Worm (Caenorhabditis elegans) whole organism, late embryonic: ENCODE data around the gene ZK105.5.

Experiments used
- F13H6.1 ChIP-seq: sonication (generic microtip); optimal IDR thresholded peaks from 2 replicates; lab custom pipeline; 2016; ENCODE audit warnings: missing genetic modification characterization, missing compliant biosample characterization
- T23F11.4 ChIP-seq: fragments of 200-800 bp; sonication (Bioruptor generic); optimal IDR thresholded peaks from 2 replicates; lab custom pipeline; 2018; ENCODE audit warnings: mild to moderate bottlenecking, missing genetic modification characterization, missing compliant biosample characterization
- Y22D7AL.16 ChIP-seq: sonication (generic microtip); optimal IDR thresholded peaks from 2 replicates; lab custom pipeline; 2016; ENCODE audit warnings: missing genetic modification characterization, missing compliant biosample characterization
- ama-1 ChIP-seq: fragments of 150-350 bp; optimal IDR thresholded peaks from 2 replicates; lab custom pipeline; 2014
- ceh-14 ChIP-seq: sonication (generic microtip); optimal IDR thresholded peaks from 2 replicates; lab custom pipeline; 2016; ENCODE audit warnings: missing genotype, missing genetic modification characterization, missing compliant biosample characterization
- ceh-18 ChIP-seq: sonication (generic microtip); optimal IDR thresholded peaks from 2 replicates; lab custom pipeline; 2016; ENCODE audit warnings: missing genetic modification characterization, missing compliant biosample characterization
- ceh-24 ChIP-seq: sonication (generic microtip); optimal IDR thresholded peaks from 2 replicates; lab custom pipeline; 2016; ENCODE audit warnings: mild to moderate bottlenecking, missing genetic modification characterization, missing compliant biosample characterization
- ceh-30 ChIP-seq: fragments of 150-350 bp; optimal IDR thresholded peaks from 2 replicates; lab custom pipeline; 2014; ENCODE audit warnings: missing biosample characterization, missing genetic modification characterization
- ceh-31 ChIP-seq: sonication (generic microtip); optimal IDR thresholded peaks from 2 replicates; lab custom pipeline; 2016; ENCODE audit warnings: missing genetic modification characterization, missing compliant biosample characterization
- ceh-45 ChIP-seq: fragments of 200-800 bp; sonication (Bioruptor generic); IDR thresholded peaks from 2 replicates; pipeline ENCODE4 v1.3.6; 2022; ENCODE audit warnings: missing genetic modification reagents, missing genetic modification characterization, missing compliant biosample characterization
- ceh-9 ChIP-seq: sonication (generic microtip); optimal IDR thresholded peaks from 2 replicates; lab custom pipeline; 2016; ENCODE audit warnings: mild to moderate bottlenecking, missing genetic modification characterization, inconsistent platforms, missing compliant biosample characterization
- che-1 ChIP-seq: sonication (generic microtip); optimal IDR thresholded peaks from 2 replicates; lab custom pipeline; 2016; ENCODE audit warnings: mild to moderate bottlenecking, missing genetic modification characterization, missing compliant biosample characterization
- dve-1 ChIP-seq: sonication (generic microtip); optimal IDR thresholded peaks from 2 replicates; lab custom pipeline; 2017; ENCODE audit warnings: antibody characterized with exemption, mild to moderate bottlenecking, missing genetic modification characterization, missing compliant biosample characterization
- elt-2 ChIP-seq: sonication (generic microtip); optimal IDR thresholded peaks from 2 replicates; lab custom pipeline; 2016; ENCODE audit warnings: missing genetic modification reagents, missing genetic modification characterization, missing compliant biosample characterization
- fax-1 ChIP-seq: sonication (generic microtip); optimal IDR thresholded peaks from 2 replicates; lab custom pipeline; 2016; ENCODE audit warnings: missing genotype, missing genetic modification characterization, missing compliant biosample characterization
- gmeb-2 ChIP-seq: sonication (generic microtip); optimal IDR thresholded peaks from 2 replicates; lab custom pipeline; 2016; ENCODE audit warnings: missing genetic modification characterization, inconsistent platforms, missing compliant biosample characterization
- hlh-6 ChIP-seq: sonication (generic microtip); optimal IDR thresholded peaks from 2 replicates; lab custom pipeline; 2016; ENCODE audit warnings: missing genotype, missing genetic modification characterization, missing compliant biosample characterization
- hlh-8 ChIP-seq: sonication (generic microtip); optimal IDR thresholded peaks from 2 replicates; lab custom pipeline; 2016; ENCODE audit warnings: missing genotype, missing genetic modification characterization, missing compliant biosample characterization
- lim-6 ChIP-seq: sonication (generic microtip); optimal IDR thresholded peaks from 2 replicates; lab custom pipeline; 2016; ENCODE audit warnings: missing genetic modification characterization, missing compliant biosample characterization
- lin-11 ChIP-seq: fragments of 200-800 bp; sonication (Bioruptor generic); optimal IDR thresholded peaks from 2 replicates; lab custom pipeline; 2018; ENCODE audit warnings: mild to moderate bottlenecking, missing genetic modification characterization, missing compliant biosample characterization
- madf-2 ChIP-seq: sonication (generic microtip); optimal IDR thresholded peaks from 2 replicates; lab custom pipeline; 2017; ENCODE audit warnings: missing genetic modification characterization, missing compliant biosample characterization
- mec-3 ChIP-seq: sonication (generic microtip); optimal IDR thresholded peaks from 2 replicates; lab custom pipeline; 2016; ENCODE audit warnings: borderline replicate concordance, missing genetic modification characterization, missing compliant biosample characterization
- nhr-11 ChIP-seq: fragments of 150-350 bp; optimal IDR thresholded peaks from 2 replicates; lab custom pipeline; 2014; ENCODE audit warnings: missing biosample characterization, missing genetic modification characterization
- npax-4 ChIP-seq: sonication (generic microtip); optimal IDR thresholded peaks from 2 replicates; lab custom pipeline; 2016; ENCODE audit warnings: missing genetic modification characterization, missing compliant biosample characterization
- pag-3 ChIP-seq: sonication (generic microtip); optimal IDR thresholded peaks from 2 replicates; lab custom pipeline; 2016; ENCODE audit warnings: missing compliant biosample characterization, missing genetic modification characterization, borderline replicate concordance
- pat-9 ChIP-seq: fragments of 200-800 bp; sonication (Bioruptor generic); optimal IDR thresholded peaks from 2 replicates; lab custom pipeline; 2018; ENCODE audit warnings: mild to moderate bottlenecking, missing genetic modification characterization, moderate library complexity, missing compliant biosample characterization
- pha-4 ChIP-seq: fragments of 150-350 bp; optimal IDR thresholded peaks from 2 replicates; lab custom pipeline; 2018; ENCODE audit warnings: missing biosample characterization, missing genetic modification reagents, missing genetic modification characterization
- pqm-1 ChIP-seq: sonication (generic microtip); optimal IDR thresholded peaks from 2 replicates; lab custom pipeline; 2016; ENCODE audit warnings: missing genetic modification characterization, missing compliant biosample characterization
- syd-9 ChIP-seq: sonication (generic microtip); optimal IDR thresholded peaks from 2 replicates; lab custom pipeline; 2016; ENCODE audit warnings: mild to moderate bottlenecking, missing genetic modification characterization, moderate library complexity, missing compliant biosample characterization
- unc-42 ChIP-seq: sonication (generic microtip); optimal IDR thresholded peaks from 2 replicates; lab custom pipeline; 2016; ENCODE audit warnings: missing genotype, missing genetic modification characterization, missing compliant biosample characterization
- unc-55 ChIP-seq: sonication (generic microtip); optimal IDR thresholded peaks from 2 replicates; lab custom pipeline; 2017; ENCODE audit warnings: missing biosample characterization, missing genetic modification reagents, missing genetic modification characterization
- zip-5 ChIP-seq: sonication (generic microtip); optimal IDR thresholded peaks from 2 replicates; lab custom pipeline; 2016; ENCODE audit warnings: missing genetic modification characterization, missing compliant biosample characterization
- ztf-16 ChIP-seq: sonication (generic microtip); optimal IDR thresholded peaks from 2 replicates; lab custom pipeline; 2017; ENCODE audit warnings: missing genetic modification characterization, missing compliant biosample characterization

Gene ZK105.5

DNA sequence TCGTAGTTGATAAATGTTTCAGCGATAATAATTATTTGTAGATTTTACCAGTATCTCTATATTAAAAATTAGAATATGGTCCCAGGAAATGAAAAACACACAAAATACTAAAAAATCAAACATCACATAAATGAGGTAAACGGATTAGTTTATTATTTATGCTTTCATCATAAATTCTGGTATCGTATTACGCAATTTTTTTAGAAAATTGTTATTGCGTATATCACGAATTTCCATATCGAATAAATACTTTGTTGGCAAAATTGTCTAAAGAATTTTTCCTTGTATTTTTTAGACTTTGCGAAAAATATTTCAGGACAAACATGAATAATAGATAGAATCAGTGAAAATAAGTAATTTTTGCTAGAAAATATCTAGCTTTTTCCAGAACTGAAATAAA is 8.7 kb upstream of the ZK105.5 start:
- TF ChIP-seq dve-1 = no peak
- no peak for TF ChIP-seq T23F11.4 (GFP tag; lab: Kevin White, UChicago)
- TF ChIP-seq ama-1 (lab: Kevin White, UChicago) = no peak
- no peak for TF ChIP-seq ztf-16 (tag; lab: Kevin White, UChicago)
- TF ChIP-seq lin-11 (tag; lab: Kevin White, UChicago) = no peak
- no peak for TF ChIP-seq ceh-45 (GFP tag; lab: Robert Waterston, UW)
- TF ChIP-seq ceh-31 (tag; lab: Kevin White, UChicago) = no peak
- TF ChIP-seq pag-3 (tag; lab: Kevin White, UChicago) = no peak
- TF ChIP-seq che-1 = no peak
- no peak for TF ChIP-seq syd-9 (tag; lab: Kevin White, UChicago)
- no peak for TF ChIP-seq unc-55 (GFP tag; lab: Kevin White, UChicago)
- TF ChIP-seq madf-2 (tag; lab: Kevin White, UChicago) = no peak
- TF ChIP-seq ceh-30 (tag; lab: Kevin White, UChicago) = no peak
- TF ChIP-seq mec-3 (tag; lab: Kevin White, UChicago) = no peak
- TF ChIP-seq nhr-11 (tag; lab: Kevin White, UChicago) = no peak
- no peak for TF ChIP-seq gmeb-2
- TF ChIP-seq ceh-18 (tag; lab: Kevin White, UChicago) = no peak
- no peak for TF ChIP-seq ceh-9 (tag; lab: Kevin White, UChicago)
- no peak for TF ChIP-seq zip-5 (tag; lab: Kevin White, UChicago)
- TF ChIP-seq Y22D7AL.16 (tag; lab: Kevin White, UChicago) = no peak

DNA sequence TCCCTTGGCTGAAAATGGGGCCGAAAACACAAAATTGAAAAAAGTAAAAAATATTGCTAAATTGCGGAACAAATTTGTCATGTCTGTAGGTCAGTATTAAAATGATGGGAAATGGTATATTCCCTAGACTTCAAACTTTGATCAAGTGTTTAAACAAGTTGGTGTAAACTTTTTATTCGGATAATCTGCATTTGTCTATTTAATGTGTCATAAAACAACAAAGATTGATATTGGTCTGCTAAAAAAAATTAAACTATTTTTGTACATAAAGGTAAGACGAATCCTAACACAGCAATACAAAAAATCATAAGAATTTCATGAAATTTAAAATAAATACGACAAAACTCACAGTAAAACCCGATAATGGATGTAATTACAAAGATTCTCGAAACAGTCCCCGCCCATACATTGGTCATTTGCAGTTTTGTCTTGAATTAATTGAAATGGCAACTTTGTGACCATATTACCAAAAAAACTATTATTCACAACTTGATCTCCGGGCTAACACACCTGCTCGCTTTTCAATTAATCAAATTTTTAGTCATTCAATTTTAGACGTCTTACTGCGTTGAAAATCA is 6.5 kb upstream of the ZK105.5 start, which contains the start of the genes ZK105.6 and ZK105.8:
ZK105.6 (minus strand) TSS at position 101 of the 578 bp plus-strand sequence.
ZK105.8 (plus strand) TSS at position 528 of the 578 bp plus-strand sequence.
- TF ChIP-seq pat-9 = no peak
- TF ChIP-seq unc-42 (tag; lab: Kevin White, UChicago) = peak; percentile 18
- TF ChIP-seq, all 69 proteins: peak for 1

ce11 chrV:7721945-7722344 is 4.4 kb upstream of the ZK105.5 start, which contains the start of gene ZK105.14:
ZK105.14 (minus strand) TSS chrV:7722045.
- no peak for TF ChIP-seq F13H6.1 (tag; lab: Kevin White, UChicago)
- no peak for TF ChIP-seq pqm-1

DNA sequence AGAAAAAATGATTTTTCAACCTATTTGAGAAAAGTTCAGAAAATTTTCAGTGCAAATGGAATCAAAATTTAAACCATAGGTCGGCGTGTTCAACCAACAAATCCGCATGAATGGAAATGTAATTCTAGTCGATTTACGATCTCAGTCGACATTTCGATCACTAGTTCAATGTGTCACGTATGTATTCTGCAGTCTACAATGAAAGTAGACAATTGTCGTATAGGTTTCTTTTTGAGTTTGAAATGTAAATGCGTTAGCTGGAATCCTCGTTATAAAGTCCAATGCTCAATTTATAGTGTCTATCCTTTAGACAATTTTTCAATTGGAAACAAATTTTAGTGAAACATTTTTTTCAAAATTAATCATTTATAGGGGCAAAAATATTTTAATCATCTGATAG is 1.5 kb downstream of the ZK105.5 start, which contains the start of gene ZK105.12:
ZK105.12 (minus strand) TSS at position 101 of the 400 bp plus-strand sequence.
- no peak for TF ChIP-seq che-1
- TF ChIP-seq F13H6.1 (tag; lab: Kevin White, UChicago) = no peak
- TF ChIP-seq pha-4 (tag; lab: Kevin White, UChicago) = no peak
- no peak for TF ChIP-seq npax-4 (tag; lab: Kevin White, UChicago)
- TF ChIP-seq hlh-6 (tag; lab: Kevin White, UChicago) = no peak
- TF ChIP-seq nhr-11 (tag; lab: Kevin White, UChicago) = no peak

ce11 chrV:7713691-7714090 is 3.8 kb downstream of the ZK105.5 start, which contains the start of gene ZK105.1:
ZK105.1 (plus strand) TSS chrV:7713991.
- TF ChIP-seq ceh-14 (tag; lab: Kevin White, UChicago) (no peak), ceh-24 (no peak), hlh-8 (tag; lab: Kevin White, UChicago) (no peak), che-1 (no peak), elt-2 (tag; lab: Kevin White, UChicago) (no peak), fax-1 (tag; lab: Kevin White, UChicago) (no peak), syd-9 (tag; lab: Kevin White, UChicago) (no peak), pha-4 (tag; lab: Kevin White, UChicago) (no peak), lim-6 (tag; lab: Kevin White, UChicago) (no peak)
